Worm (Caenorhabditis elegans) whole organism, mixed stage, embryonic: ENCODE results near the gene srw-9.
A peak's percentile ranks its signal among the peaks of the same experiment; 100 is the strongest.

Source experiments
- M03D4.4 ChIP-seq: sonication (generic microtip); optimal IDR thresholded peaks from 2 replicates; lab custom pipeline; 2017; ENCODE audit warnings: mild to moderate bottlenecking, missing genetic modification characterization, missing compliant biosample characterization
- bed-3 ChIP-seq: fragments of 200-800 bp; sonication (Bioruptor generic); optimal IDR thresholded peaks from 3 replicates; lab custom pipeline; 2018; ENCODE audit warnings: mild to moderate bottlenecking, missing genetic modification characterization, moderate library complexity, missing compliant biosample characterization
- blmp-1 ChIP-seq: fragments of 150-350 bp; optimal IDR thresholded peaks from 2 replicates; lab custom pipeline; 2014; ENCODE audit warnings: missing biosample characterization, missing genetic modification characterization
- ceh-39 ChIP-seq: fragments of 150-350 bp; optimal IDR thresholded peaks from 2 replicates; lab custom pipeline; 2014; ENCODE audit warnings: missing biosample characterization, missing genetic modification characterization
- ceh-43 ChIP-seq: fragments of 200-800 bp; sonication (Bioruptor generic); optimal IDR thresholded peaks from 2 replicates; lab custom pipeline; 2018; ENCODE audit warnings: mild to moderate bottlenecking, missing genetic modification characterization, moderate library complexity, missing compliant biosample characterization
- ceh-83 ChIP-seq: fragments of 200-800 bp; sonication (Bioruptor generic); optimal IDR thresholded peaks from 2 replicates; lab custom pipeline; 2018; ENCODE audit warnings: mild to moderate bottlenecking, missing genetic modification characterization, missing compliant biosample characterization
- ces-1 ChIP-seq: fragments of 150-350 bp; optimal IDR thresholded peaks from 2 replicates; lab custom pipeline; 2014; ENCODE audit warnings: missing biosample characterization, missing genetic modification reagents, missing genetic modification characterization
- cnd-1 ChIP-seq: fragments of 200-800 bp; sonication (Bioruptor generic); optimal IDR thresholded peaks from 2 replicates; lab custom pipeline; 2018; ENCODE audit warnings: mild to moderate bottlenecking, missing genetic modification characterization, missing compliant biosample characterization
- drap-1 ChIP-seq: fragments of 200-800 bp; sonication (Bioruptor generic); optimal IDR thresholded peaks from 3 replicates; lab custom pipeline; 2018; ENCODE audit warnings: mild to moderate bottlenecking, missing genetic modification characterization, missing compliant biosample characterization
- elt-1 ChIP-seq: sonication (generic microtip); optimal IDR thresholded peaks from 2 replicates; lab custom pipeline; 2017; ENCODE audit warnings: missing genetic modification characterization, mild to moderate bottlenecking, missing compliant biosample characterization, antibody characterized with exemption, moderate library complexity, borderline replicate concordance; ENCODE audit not compliant: insufficient read depth
- elt-3 ChIP-seq: fragments of 150-350 bp; optimal IDR thresholded peaks from 2 replicates; lab custom pipeline; 2014; ENCODE audit warnings: missing biosample characterization, missing genetic modification characterization
- flh-1 ChIP-seq: fragments of 200-800 bp; sonication (Bioruptor generic); optimal IDR thresholded peaks from 2 replicates; lab custom pipeline; 2018; ENCODE audit warnings: mild to moderate bottlenecking, missing genetic modification characterization, moderate library complexity, missing compliant biosample characterization
- ham-2 ChIP-seq: fragments of 200-800 bp; sonication (Bioruptor generic); optimal IDR thresholded peaks from 2 replicates; lab custom pipeline; 2018; ENCODE audit warnings: mild to moderate bottlenecking, missing genetic modification characterization, missing compliant biosample characterization
- hlh-1 ChIP-seq: fragments of 150-350 bp; optimal IDR thresholded peaks from 2 replicates; lab custom pipeline; 2014; ENCODE audit warnings: missing biosample characterization, missing genetic modification reagents, missing genetic modification characterization
- lin-13 ChIP-seq: fragments of 150-350 bp; optimal IDR thresholded peaks from 2 replicates; lab custom pipeline; 2014; ENCODE audit warnings: missing biosample characterization, missing genetic modification characterization
- lin-32 ChIP-seq: fragments of 200-800 bp; sonication (Bioruptor generic); optimal IDR thresholded peaks from 2 replicates; lab custom pipeline; 2018; ENCODE audit warnings: mild to moderate bottlenecking, missing genetic modification characterization, missing compliant biosample characterization
- lsy-2 ChIP-seq: fragments of 150-350 bp; optimal IDR thresholded peaks from 2 replicates; lab custom pipeline; 2014; ENCODE audit warnings: missing biosample characterization, missing genetic modification characterization
- mab-5 ChIP-seq: fragments of 150-350 bp; optimal IDR thresholded peaks from 2 replicates; lab custom pipeline; 2014; ENCODE audit warnings: missing biosample characterization, missing genetic modification characterization
- mep-1 ChIP-seq: fragments of 150-350 bp; optimal IDR thresholded peaks from 2 replicates; lab custom pipeline; 2017; ENCODE audit warnings: missing biosample characterization, missing genetic modification reagents, missing genetic modification characterization, inconsistent platforms
- mls-2 ChIP-seq: sonication (generic microtip); optimal IDR thresholded peaks from 2 replicates; lab custom pipeline; 2016; ENCODE audit warnings: mild to moderate bottlenecking, missing genetic modification characterization, moderate library complexity, missing compliant biosample characterization
- nhr-12 ChIP-seq: fragments of 150-350 bp; optimal IDR thresholded peaks from 2 replicates; lab custom pipeline; 2014; ENCODE audit warnings: missing biosample characterization, missing genetic modification characterization
- nhr-237 ChIP-seq: fragments of 150-350 bp; optimal IDR thresholded peaks from 2 replicates; lab custom pipeline; 2014; ENCODE audit warnings: missing biosample characterization, missing genetic modification characterization
- nhr-28 ChIP-seq: fragments of 150-350 bp; optimal IDR thresholded peaks from 2 replicates; lab custom pipeline; 2014; ENCODE audit warnings: missing biosample characterization, missing genetic modification characterization
- sem-2 ChIP-seq: fragments of 200-800 bp; sonication (Bioruptor generic); optimal IDR thresholded peaks from 2 replicates; lab custom pipeline; 2018; ENCODE audit warnings: mild to moderate bottlenecking, missing genetic modification characterization, missing compliant biosample characterization
- snpc-4 ChIP-seq: fragments of 150-350 bp; optimal IDR thresholded peaks from 2 replicates; lab custom pipeline; 2014; ENCODE audit warnings: missing biosample characterization, missing genetic modification characterization
- sptf-1 ChIP-seq: sonication (generic microtip); optimal IDR thresholded peaks from 2 replicates; lab custom pipeline; 2017; ENCODE audit warnings: mild to moderate bottlenecking, missing genetic modification characterization, moderate library complexity, missing compliant biosample characterization
- tbx-8 ChIP-seq: fragments of 200-800 bp; sonication (Bioruptor generic); optimal IDR thresholded peaks from 2 replicates; lab custom pipeline; 2018; ENCODE audit warnings: mild to moderate bottlenecking, missing genetic modification characterization, moderate library complexity, missing compliant biosample characterization
- unc-120 ChIP-seq: sonication (generic microtip); optimal IDR thresholded peaks from 2 replicates; lab custom pipeline; 2017; ENCODE audit warnings: missing genetic modification characterization, missing compliant biosample characterization; ENCODE audit not compliant: poor library complexity, severe bottlenecking
- unc-39 ChIP-seq: fragments of 150-350 bp; optimal IDR thresholded peaks from 2 replicates; lab custom pipeline; 2014; ENCODE audit warnings: missing biosample characterization, missing genetic modification characterization
- unc-62 ChIP-seq: fragments of 150-350 bp; optimal IDR thresholded peaks from 2 replicates; lab custom pipeline; 2014; ENCODE audit warnings: missing biosample characterization, missing genetic modification reagents, missing genetic modification characterization
- zip-8 ChIP-seq: fragments of 150-350 bp; optimal IDR thresholded peaks from 2 replicates; lab custom pipeline; 2014; ENCODE audit warnings: missing biosample characterization, missing genetic modification characterization

The srw-9 gene

ce11 chrIII:12773753-12774152 lies 16.3 kb downstream of the srw-9 start:
- TF ChIP-seq drap-1 (GFP tag; lab: Kevin White, UChicago): no peak
- no peak for TF ChIP-seq mab-5
- TF ChIP-seq nhr-28 (tag; lab: Kevin White, UChicago): no peak
- TF ChIP-seq ceh-43: no peak
- no peak for TF ChIP-seq flh-1 (GFP tag; lab: Kevin White, UChicago)
- no peak for TF ChIP-seq M03D4.4 (tag; lab: Kevin White, UChicago)
- no peak for TF ChIP-seq unc-39
- TF ChIP-seq lin-32 (GFP tag; lab: Kevin White, UChicago): no peak
- TF ChIP-seq mep-1 (tag; lab: Kevin White, UChicago): no peak
- TF ChIP-seq cnd-1 (tag; lab: Kevin White, UChicago): no peak
- no peak for TF ChIP-seq lsy-2 (tag; lab: Kevin White, UChicago)
- no peak for TF ChIP-seq blmp-1 (tag; lab: Kevin White, UChicago)
- TF ChIP-seq hlh-1 (tag; lab: Kevin White, UChicago): no peak
- TF ChIP-seq unc-62 (GFP tag; lab: Kevin White, UChicago): no peak
- no peak for TF ChIP-seq sem-2 (GFP tag; lab: Kevin White, UChicago)
- no peak for TF ChIP-seq tbx-8 (GFP tag; lab: Kevin White, UChicago)

ce11 chrIII:12779676-12780337 lies 22.3 kb downstream of the srw-9 start, which contains the start of gene gab-1:
TSS of gene gab-1 (minus strand) at chrIII:12779726.
- no peak for TF ChIP-seq drap-1 (GFP tag; lab: Kevin White, UChicago)
- TF ChIP-seq nhr-237 (tag; lab: Kevin White, UChicago): no peak
- no peak for TF ChIP-seq unc-120 (tag; lab: Kevin White, UChicago)
- TF ChIP-seq lsy-2 (tag; lab: Kevin White, UChicago): no peak
- TF ChIP-seq mep-1 (tag; lab: Kevin White, UChicago): no peak
- TF ChIP-seq ceh-39: no peak
- no peak for TF ChIP-seq bed-3 (GFP tag; lab: Kevin White, UChicago)
- no peak for TF ChIP-seq lin-13 (tag; lab: Kevin White, UChicago)
- no peak for TF ChIP-seq M03D4.4 (tag; lab: Kevin White, UChicago)
- TF ChIP-seq nhr-12 (tag; lab: Kevin White, UChicago): no peak
- TF ChIP-seq ceh-83: peak; percentile 5
- no peak for TF ChIP-seq ces-1 (GFP tag; lab: Kevin White, UChicago)
- TF ChIP-seq ham-2 (GFP tag; lab: Kevin White, UChicago): no peak
- TF ChIP-seq sptf-1 (tag; lab: Kevin White, UChicago): peak; percentile 24

ce11 chrIII:12783878-12784277 lies 26.4 kb downstream of the srw-9 start:
- TF ChIP-seq ces-1 (GFP tag; lab: Kevin White, UChicago) (peak; percentile 55), flh-1 (GFP tag; lab: Kevin White, UChicago) (no peak), unc-120 (tag; lab: Kevin White, UChicago) (no peak), bed-3 (GFP tag; lab: Kevin White, UChicago) (no peak), drap-1 (GFP tag; lab: Kevin White, UChicago) (no peak)
- TF ChIP-seq, all 35 proteins: peak for 1

- no peak for TF ChIP-seq mep-1 (tag; lab: Kevin White, UChicago)
- no peak for TF ChIP-seq mls-2 (tag; lab: Kevin White, UChicago)
- no peak for TF ChIP-seq zip-8 (tag; lab: Kevin White, UChicago)
- TF ChIP-seq bed-3 (GFP tag; lab: Kevin White, UChicago): no peak
- TF ChIP-seq lin-32 (GFP tag; lab: Kevin White, UChicago): no peak
- no peak for TF ChIP-seq snpc-4 (tag; lab: Kevin White, UChicago)
- no peak for TF ChIP-seq ham-2 (GFP tag; lab: Kevin White, UChicago)
- TF ChIP-seq drap-1 (GFP tag; lab: Kevin White, UChicago): no peak
- no peak for TF ChIP-seq lsy-2 (tag; lab: Kevin White, UChicago)
- TF ChIP-seq ceh-39: no peak
Measured at ce11 chrIII:12784854-12785253, 27.4 kb downstream of the srw-9 start, which contains the start of gene lgc-37. TSS of gene lgc-37 (plus strand) at chrIII:12785154.

- TF ChIP-seq blmp-1 (tag; lab: Kevin White, UChicago) (no peak), M03D4.4 (tag; lab: Kevin White, UChicago) (no peak), cnd-1 (tag; lab: Kevin White, UChicago) (no peak), lin-13 (tag; lab: Kevin White, UChicago) (no peak), tbx-8 (GFP tag; lab: Kevin White, UChicago) (no peak), zip-8 (tag; lab: Kevin White, UChicago) (no peak), ham-2 (GFP tag; lab: Kevin White, UChicago) (no peak), elt-3 (tag; lab: Kevin White, UChicago) (no peak), snpc-4 (tag; lab: Kevin White, UChicago) (no peak), hlh-1 (tag; lab: Kevin White, UChicago) (no peak), bed-3 (GFP tag; lab: Kevin White, UChicago) (no peak), nhr-28 (tag; lab: Kevin White, UChicago) (no peak), elt-1 (tag; lab: Kevin White, UChicago) (no peak), ceh-43 (no peak), ceh-83 (no peak)
Measured at ce11 chrIII:12785427-12785826, 28.0 kb downstream of the srw-9 start.
